Worm (Caenorhabditis elegans) whole organism, L4 larva: Measurements from ENCODE around the gene F22E12.3.
A peak's percentile ranks its signal among the peaks of the same experiment; 100 is the strongest.

Experiments
- F26F4.8 ChIP-seq: fragments of 200-800 bp; sonication (Bioruptor generic); conservative IDR thresholded peaks from 2 replicates; pipeline ENCODE4 v1.3.6; 2022; ENCODE audit warnings: missing genetic modification characterization, missing compliant biosample characterization
- F44E2.7 ChIP-seq: fragments of 200-800 bp; sonication (Bioruptor generic); IDR thresholded peaks from 2 replicates; pipeline ENCODE4 v2.1.2; 2022; ENCODE audit warnings: missing genetic modification characterization, missing compliant biosample characterization
- T20F7.1 ChIP-seq: fragments of 200-800 bp; sonication (Bioruptor generic); optimal IDR thresholded peaks from 2 replicates; lab custom pipeline; 2018; ENCODE audit warnings: mild to moderate bottlenecking, missing genetic modification characterization, missing compliant biosample characterization
- ZK337.2 ChIP-seq: fragments of 200-800 bp; sonication (Bioruptor generic); IDR thresholded peaks from 2 replicates; pipeline ENCODE4 v1.3.6; 2022; ENCODE audit warnings: missing genetic modification reagents, missing genetic modification characterization, missing compliant biosample characterization
- aha-1 ChIP-seq: fragments of 150-350 bp; peaks from one replicate; lab custom pipeline; 2014; ENCODE audit warnings: missing biosample characterization, missing genetic modification characterization
- aly-2 ChIP-seq: sonication (generic microtip); optimal IDR thresholded peaks from 2 replicates; lab custom pipeline; 2018; ENCODE audit warnings: missing biosample characterization, missing genetic modification characterization
- ces-1 ChIP-seq: fragments of 150-350 bp; sonication (generic microtip); optimal IDR thresholded peaks from 4 replicates; lab custom pipeline; 2014; ENCODE audit warnings: missing biosample characterization, missing genetic modification reagents, missing genetic modification characterization
- cey-2 ChIP-seq: sonication (generic microtip); optimal IDR thresholded peaks from 3 replicates; lab custom pipeline; 2017; ENCODE audit warnings: missing genetic modification characterization, mild to moderate bottlenecking, missing compliant biosample characterization, antibody characterized with exemption, borderline replicate concordance; ENCODE audit not compliant: insufficient read depth
- daf-12 ChIP-seq: fragments of 150-350 bp; optimal IDR thresholded peaks from 2 replicates; lab custom pipeline; 2014; ENCODE audit warnings: missing biosample characterization, missing genetic modification reagents, missing genetic modification characterization
- daf-16 ChIP-seq, 3 experiments: sonication (generic microtip); optimal IDR thresholded peaks; 2 replicates each; lab custom pipeline; 2016 to 2017; ENCODE audit warnings: missing genetic modification characterization in 3 of 3, missing genetic modification reagents in 3 of 3, mild to moderate bottlenecking in 2 of 3, missing compliant biosample characterization in 2 of 3, missing biosample characterization in 1 of 3, moderate library complexity in 1 of 3
- dmd-6 ChIP-seq: fragments of 200-800 bp; sonication (Bioruptor generic); IDR thresholded peaks from 2 replicates; pipeline ENCODE4 v1.3.6; 2022; ENCODE audit warnings: missing genetic modification reagents, missing genetic modification characterization, missing compliant biosample characterization
- duxl-1 ChIP-seq: sonication (generic microtip); optimal IDR thresholded peaks from 2 replicates; lab custom pipeline; 2016; ENCODE audit warnings: mild to moderate bottlenecking, missing genetic modification characterization, moderate library complexity, missing compliant biosample characterization; ENCODE audit not compliant: poor library complexity
- dve-1 ChIP-seq: sonication (generic microtip); optimal IDR thresholded peaks from 2 replicates; lab custom pipeline; 2017; ENCODE audit warnings: antibody characterized with exemption, mild to moderate bottlenecking, missing genetic modification characterization, missing compliant biosample characterization; ENCODE audit not compliant: insufficient read depth
- hlh-11 ChIP-seq: fragments of 200-800 bp; sonication (Bioruptor generic); optimal IDR thresholded peaks from 2 replicates; lab custom pipeline; 2018; ENCODE audit warnings: mild to moderate bottlenecking, missing genetic modification characterization, missing compliant biosample characterization
- hlh-30 ChIP-seq: sonication (generic microtip); optimal IDR thresholded peaks from 2 replicates; lab custom pipeline; 2017; ENCODE audit warnings: antibody characterized with exemption, mild to moderate bottlenecking, missing genetic modification characterization, missing compliant biosample characterization; ENCODE audit not compliant: insufficient read depth
- lsy-2 ChIP-seq, 2 experiments: fragments of 150-350 bp in 1 of 2; sonication (generic microtip) in 1 of 2; optimal IDR thresholded peaks; 2 replicates each; lab custom pipeline; 2014 to 2017; ENCODE audit warnings: missing biosample characterization in 2 of 2, missing genetic modification characterization in 2 of 2
- mdl-1 ChIP-seq, 2 experiments: fragments of 150-350 bp in 1 of 2; sonication (generic microtip) in 1 of 2; optimal IDR thresholded peaks; 2 replicates each; lab custom pipeline; 2014 to 2017; ENCODE audit warnings: missing biosample characterization in 2 of 2, missing genetic modification characterization in 2 of 2
- nhr-102 ChIP-seq: sonication (generic microtip); optimal IDR thresholded peaks from 2 replicates; lab custom pipeline; 2016; ENCODE audit warnings: mild to moderate bottlenecking, missing genetic modification characterization, moderate library complexity, missing compliant biosample characterization
- nhr-237 ChIP-seq: sonication (generic microtip); optimal IDR thresholded peaks from 2 replicates; lab custom pipeline; 2017; ENCODE audit warnings: missing biosample characterization, missing genetic modification characterization
- nhr-28 ChIP-seq: fragments of 150-350 bp; optimal IDR thresholded peaks from 2 replicates; lab custom pipeline; 2014; ENCODE audit warnings: missing biosample characterization, missing genetic modification characterization
- nhr-42 ChIP-seq: fragments of 200-800 bp; sonication (Bioruptor generic); IDR thresholded peaks from 2 replicates; pipeline ENCODE4 v1.3.6; 2022; ENCODE audit warnings: missing genetic modification characterization, missing compliant biosample characterization
- nhr-48 ChIP-seq: sonication (generic microtip); optimal IDR thresholded peaks from 2 replicates; lab custom pipeline; 2016; ENCODE audit warnings: mild to moderate bottlenecking, missing genetic modification characterization, missing compliant biosample characterization
- nhr-77 ChIP-seq: fragments of 150-350 bp; optimal IDR thresholded peaks from 2 replicates; lab custom pipeline; 2014; ENCODE audit warnings: missing biosample characterization, missing genetic modification characterization
- pha-4 ChIP-seq, 2 experiments: fragments of 150-350 bp in 1 of 2; fragments of 200-800 bp in 1 of 2; sonication (Bioruptor generic) in 1 of 2; IDR thresholded peaks in 1 of 2; optimal IDR thresholded peaks in 1 of 2; 2 replicates each; pipeline versions ENCODE4 v1.3.6 to Lab custom; 2014 to 2022; ENCODE audit warnings: missing genetic modification characterization in 2 of 2, missing genetic modification reagents in 2 of 2, missing biosample characterization in 1 of 2, missing compliant biosample characterization in 1 of 2
- php-3 ChIP-seq: fragments of 200-800 bp; sonication (Bioruptor generic); IDR thresholded peaks from 2 replicates; pipeline ENCODE4 v1.3.6; 2022; ENCODE audit warnings: missing genetic modification reagents, missing genetic modification characterization, missing compliant biosample characterization
- pqm-1 ChIP-seq: sonication (generic microtip); optimal IDR thresholded peaks from 2 replicates; lab custom pipeline; 2017; ENCODE audit warnings: missing biosample characterization, missing genetic modification characterization
- rbr-2 ChIP-seq: sonication (generic microtip); optimal IDR thresholded peaks from 2 replicates; lab custom pipeline; 2016; ENCODE audit warnings: missing genotype, missing genetic modification characterization, missing compliant biosample characterization
- saeg-2 ChIP-seq: fragments of 200-800 bp; sonication (Bioruptor generic); IDR thresholded peaks from 2 replicates; pipeline ENCODE4 v1.3.6; 2022; ENCODE audit warnings: missing genetic modification reagents, missing genetic modification characterization, missing compliant biosample characterization
- sdz-12 ChIP-seq: fragments of 200-800 bp; sonication (Bioruptor generic); optimal IDR thresholded peaks from 2 replicates; lab custom pipeline; 2018; ENCODE audit warnings: mild to moderate bottlenecking, missing genetic modification characterization, missing compliant biosample characterization
- snpc-4 ChIP-seq: fragments of 150-350 bp; optimal IDR thresholded peaks from 2 replicates; lab custom pipeline; 2014; ENCODE audit warnings: missing biosample characterization, missing genetic modification characterization
- tag-97 ChIP-seq: fragments of 200-800 bp; sonication (Bioruptor generic); IDR thresholded peaks from 2 replicates; pipeline ENCODE4 v1.3.6; 2022; ENCODE audit warnings: missing genetic modification characterization, missing compliant biosample characterization
- tra-1 ChIP-seq: fragments of 200-800 bp; sonication (Bioruptor generic); IDR thresholded peaks from 2 replicates; pipeline ENCODE4 v1.3.6; 2022; ENCODE audit warnings: missing genetic modification reagents, missing genetic modification characterization, missing compliant biosample characterization
- vab-7 ChIP-seq: fragments of 200-800 bp; sonication (Bioruptor generic); IDR thresholded peaks from 2 replicates; pipeline ENCODE4 v1.3.6; 2022; ENCODE audit warnings: missing genetic modification reagents, missing genetic modification characterization, missing compliant biosample characterization
- zip-11 ChIP-seq: fragments of 200-800 bp; sonication (Bioruptor generic); IDR thresholded peaks from 2 replicates; pipeline ENCODE4 v1.3.6; 2022; ENCODE audit warnings: missing genetic modification characterization, missing compliant biosample characterization

F22E12.3 gene

DNA sequence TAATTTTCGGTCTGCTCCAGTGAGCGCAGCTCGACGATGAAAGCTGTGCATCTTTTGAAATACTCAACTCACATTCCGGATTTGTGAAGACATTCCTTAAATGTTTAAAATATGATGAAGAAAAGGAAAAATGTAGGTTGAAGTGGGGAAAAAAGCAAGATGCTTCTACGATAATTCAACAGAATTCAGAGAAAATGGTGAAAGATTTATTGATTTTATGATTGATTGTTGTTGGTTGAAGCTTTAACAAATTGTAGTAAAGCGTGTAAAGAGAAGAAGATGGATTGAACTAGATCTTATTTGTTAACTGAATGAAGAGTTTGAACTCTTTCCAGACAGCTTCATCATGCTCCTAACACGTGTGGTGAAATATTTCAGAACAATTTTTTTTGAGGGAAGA, 26.8 kb upstream of the F22E12.3 start, which contains the start of gene ncx-5:
TSS of gene ncx-5 (minus strand) at position 101 of the 400 bp plus-strand sequence.
- TF ChIP-seq tra-1 (GFP tag; lab: Robert Waterston, UW) (no peak), daf-12 (tag; lab: Kevin White, UChicago) (no peak), ZK337.2 (no peak), snpc-4 (tag; lab: Kevin White, UChicago) (no peak), hlh-11 (tag; lab: Kevin White, UChicago) (no peak), aha-1 (tag; lab: Kevin White, UChicago) (no peak), saeg-2 (GFP tag; lab: Robert Waterston, UW) (no peak)

DNA sequence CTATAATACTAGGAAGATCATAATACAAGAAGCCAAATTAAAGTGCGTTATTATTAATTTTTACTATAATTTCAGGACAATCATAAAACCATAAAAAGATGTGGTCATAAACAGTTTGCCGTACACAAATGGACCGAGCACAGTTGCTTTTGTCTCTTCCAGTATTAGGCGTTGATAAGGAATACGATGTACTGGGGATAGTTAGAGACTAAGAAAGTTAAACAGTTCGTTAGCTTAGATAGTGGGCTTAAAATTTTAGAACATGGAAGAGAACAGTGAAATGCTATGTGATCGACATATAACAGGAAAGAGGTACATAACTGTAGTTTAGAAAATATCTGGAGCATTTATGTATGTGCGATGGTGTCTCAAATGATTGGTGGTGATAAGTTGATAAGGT, 22.2 kb upstream of the F22E12.3 start:
- TF ChIP-seq pqm-1 (tag; lab: Kevin White, UChicago) = peak; percentile 53
- TF ChIP-seq duxl-1 (tag; lab: Kevin White, UChicago) = no peak
- no peak for TF ChIP-seq saeg-2 (GFP tag; lab: Robert Waterston, UW)
- peak; percentile 75 for TF ChIP-seq php-3 (GFP tag; lab: Robert Waterston, UW)
- TF ChIP-seq daf-16 (GFP tag; optimal IDR thresholded peaks at IDR 0.05; lab: Kevin White, UChicago) = no peak
- peak; percentile 74 for TF ChIP-seq daf-16 (tag; optimal IDR thresholded peaks at IDR 0.05; lab: Kevin White, UChicago)
- no peak for TF ChIP-seq zip-11
- peak; percentile 55 for TF ChIP-seq nhr-48 (tag; lab: Kevin White, UChicago)
- no peak for TF ChIP-seq rbr-2 (tag; lab: Kevin White, UChicago)
- TF ChIP-seq vab-7 (GFP tag; lab: Robert Waterston, UW) = no peak
- TF ChIP-seq tra-1 (GFP tag; lab: Robert Waterston, UW) = no peak
- TF ChIP-seq aly-2 = no peak
- TF ChIP-seq cey-2 = no peak
- TF ChIP-seq nhr-42 = no peak
- no peak for TF ChIP-seq sdz-12
- peak; percentile 71 for TF ChIP-seq nhr-28 (tag; lab: Kevin White, UChicago)
- no peak for TF ChIP-seq mdl-1 (tag; optimal IDR thresholded peaks at IDR 0.05; lab: Kevin White, UChicago)
- TF ChIP-seq aha-1 (tag; lab: Kevin White, UChicago) = peak; percentile 94
- TF ChIP-seq nhr-102 (tag; lab: Kevin White, UChicago) = peak; percentile 17
- no peak for TF ChIP-seq ces-1 (GFP tag; lab: Kevin White, UChicago)
- TF ChIP-seq dmd-6 = peak; percentile 31; the same call in 1 of the 2 replicates
- TF ChIP-seq tag-97 = no peak
- TF ChIP-seq hlh-11 (tag; lab: Kevin White, UChicago) = peak; percentile 70
- TF ChIP-seq dve-1 = peak; percentile 42
- no peak for TF ChIP-seq lsy-2 (tag; optimal IDR thresholded peaks at IDR 0.05; lab: Kevin White, UChicago)

DNA sequence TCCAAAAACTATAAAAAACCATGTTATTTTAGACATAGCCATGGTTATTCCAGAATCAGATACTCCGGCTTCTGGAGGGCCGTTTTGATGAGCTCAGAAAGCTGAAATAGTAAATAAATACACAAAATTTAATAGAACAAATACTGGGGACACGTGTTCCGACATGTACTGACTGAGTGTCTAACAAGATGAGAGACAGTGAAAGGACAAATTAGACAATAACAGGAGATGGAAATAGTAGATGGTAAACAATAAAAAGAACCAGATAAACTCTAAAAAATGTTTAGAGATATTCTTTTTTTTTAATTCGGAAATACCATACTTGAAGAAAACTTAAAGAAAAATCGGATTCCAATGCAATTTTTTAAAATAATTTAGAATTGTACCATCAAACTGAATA, 21.5 kb upstream of the F22E12.3 start, which contains the start of gene Y32F6B.1:
TSS of gene Y32F6B.1 (minus strand) at position 101 of the 400 bp plus-strand sequence.
- TF ChIP-seq nhr-102 (tag; lab: Kevin White, UChicago) = no peak
- TF ChIP-seq daf-16 (GFP tag; optimal IDR thresholded peaks at IDR 0.05; lab: Kevin White, UChicago) = no peak
- TF ChIP-seq daf-16 (tag; optimal IDR thresholded peaks at IDR 0.05; lab: Kevin White, UChicago) = peak; percentile 31

DNA sequence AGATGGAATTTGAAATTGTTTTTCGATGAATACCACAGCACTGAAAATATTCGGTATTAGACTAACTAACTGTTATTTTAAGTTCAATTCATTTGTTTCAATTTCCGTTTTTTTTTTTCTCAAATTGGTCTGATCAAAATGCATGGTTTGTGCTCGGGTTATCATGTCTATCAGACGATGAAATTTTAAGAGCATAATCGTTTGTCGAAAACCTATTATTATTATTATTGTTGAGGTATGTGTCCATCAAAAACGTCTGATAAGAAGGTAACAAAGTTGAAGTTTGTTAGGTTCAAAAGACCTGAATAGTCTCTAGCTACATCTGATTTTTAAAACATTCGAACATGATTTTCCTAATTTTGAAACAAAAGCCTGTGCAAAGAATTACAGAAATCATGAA, 20.8 kb upstream of the F22E12.3 start:
- TF ChIP-seq nhr-237 (tag; lab: Kevin White, UChicago) (no peak), hlh-11 (tag; lab: Kevin White, UChicago) (peak; percentile 53), nhr-102 (tag; lab: Kevin White, UChicago) (peak; percentile 19), pha-4 (GFP tag; IDR thresholded peaks at IDR 0.05; lab: Robert Waterston, UW) (peak; percentile 23; the same call in 1 of the 2 replicates), pha-4 (tag; optimal IDR thresholded peaks at IDR 0.05; lab: Kevin White, UChicago) (no peak), F26F4.8 (GFP tag; lab: Robert Waterston, UW) (no peak), dve-1 (peak; percentile 55), cey-2 (no peak), tra-1 (GFP tag; lab: Robert Waterston, UW) (0 out of 2 replicates have a peak, but pooled peaks have one; percentile 26), dmd-6 (peak; percentile 93), nhr-28 (tag; lab: Kevin White, UChicago) (peak; percentile 79), nhr-77 (peak; percentile 40), php-3 (GFP tag; lab: Robert Waterston, UW) (peak; percentile 81), daf-16 (GFP tag; optimal IDR thresholded peaks at IDR 0.05; lab: Kevin White, UChicago) (no peak), daf-16 (tag; optimal IDR thresholded peaks at IDR 0.05; lab: Kevin White, UChicago) (peak; percentile 73), F44E2.7 (GFP tag; lab: Robert Waterston, UW) (no peak), hlh-30 (no peak), T20F7.1 (GFP tag; lab: Kevin White, UChicago) (no peak), rbr-2 (tag; lab: Kevin White, UChicago) (no peak), pqm-1 (tag; lab: Kevin White, UChicago) (peak; percentile 91), nhr-48 (tag; lab: Kevin White, UChicago) (peak; percentile 2)
